Worm (Caenorhabditis elegans) whole organism, early embryonic: Measurements from ENCODE around the gene sra-26.

Source experiments
- B0310.2 ChIP-seq: sonication (generic microtip); optimal IDR thresholded peaks from 2 replicates; lab custom pipeline; 2016; ENCODE audit warnings: mild to moderate bottlenecking, missing genetic modification characterization, missing compliant biosample characterization
- aly-1 ChIP-seq: sonication (generic microtip); optimal IDR thresholded peaks from 2 replicates; lab custom pipeline; 2016; ENCODE audit warnings: missing genetic modification characterization, missing compliant biosample characterization
- ama-1 ChIP-seq: fragments of 150-350 bp; optimal IDR thresholded peaks from 2 replicates; lab custom pipeline; 2014
- hmbx-1 ChIP-seq: sonication (generic microtip); optimal IDR thresholded peaks from 2 replicates; lab custom pipeline; 2016; ENCODE audit warnings: mild to moderate bottlenecking, missing genetic modification characterization, missing compliant biosample characterization

ce11 chrII:6663799-6664198, 12.2 kb upstream of the sra-26 start:
- TF ChIP-seq hmbx-1 (no peak), ama-1 (lab: Kevin White, UChicago) (no peak), B0310.2 (tag; lab: Kevin White, UChicago) (no peak), aly-1 (tag; lab: Kevin White, UChicago) (no peak)
